Worm (Caenorhabditis elegans) whole organism, L1 larva: ENCODE data around the gene wip-1.

Source experiments
- ceh-8 ChIP-seq: fragments of 200-800 bp; sonication (Bioruptor generic); optimal IDR thresholded peaks from 2 replicates; lab custom pipeline; 2018; ENCODE audit warnings: mild to moderate bottlenecking, missing genetic modification characterization, moderate library complexity, missing compliant biosample characterization
- egl-13 ChIP-seq: sonication (generic microtip); optimal IDR thresholded peaks from 2 replicates; lab custom pipeline; 2016; ENCODE audit warnings: missing genotype, missing genetic modification reagents, missing genetic modification characterization, missing compliant biosample characterization
- unc-30 ChIP-seq: sonication (generic microtip); optimal IDR thresholded peaks from 2 replicates; lab custom pipeline; 2017; ENCODE audit warnings: missing biosample characterization, missing genetic modification characterization

DNA sequence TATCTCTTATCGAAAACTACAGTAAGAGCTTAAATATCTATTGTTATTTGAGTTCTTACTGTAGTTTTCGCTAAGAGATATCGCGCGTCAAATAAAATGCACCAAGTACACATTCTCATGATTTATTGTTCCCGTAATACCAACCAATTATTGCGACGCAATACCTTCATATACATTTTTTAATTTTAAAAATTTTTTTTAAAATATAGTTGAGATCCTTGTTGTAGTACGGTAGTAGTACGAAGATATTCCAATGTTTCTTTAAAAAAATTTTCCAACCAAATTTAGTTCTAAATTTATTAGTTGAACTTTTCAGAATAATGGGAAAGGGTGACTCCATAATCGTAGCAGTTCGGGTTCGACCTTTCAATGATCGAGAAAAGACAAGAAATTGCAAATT, 12.2 kb downstream of the wip-1 start, which contains the start of gene klp-6:
- TF ChIP-seq egl-13 (tag; lab: Kevin White, UChicago), result no peak
- TF ChIP-seq ceh-8 (GFP tag; lab: Kevin White, UChicago), result no peak
- no peak for TF ChIP-seq unc-30 (tag; lab: Kevin White, UChicago)
